Fruit fly (Drosophila melanogaster) whole organism, embryonic: ENCODE measurements around the gene Ilk.

Experiments
- ATbp ChIP-seq: fragments of 200-800 bp; sonication (Bioruptor generic); optimal IDR thresholded peaks from 2 replicates; lab custom pipeline; 2017; ENCODE audit warnings: missing biosample characterization, mild to moderate bottlenecking, missing genetic modification characterization, missing genetic modification reagents
- Atf6 ChIP-seq: fragments of 200-800 bp; sonication (Bioruptor generic); IDR thresholded peaks from 2 replicates; pipeline ENCODE4 v1.3.6; 2022; ENCODE audit warnings: missing biosample characterization, missing genetic modification characterization
- BEAF-32 ChIP-seq: fragments of 200-800 bp; sonication (Bioruptor generic); optimal IDR thresholded peaks from 3 replicates; lab custom pipeline; 2017; ENCODE audit warnings: missing biosample characterization, missing genetic modification characterization, mild to moderate bottlenecking, moderate library complexity, missing genetic modification reagents
- CG10147 ChIP-seq: fragments of 200-800 bp; sonication (Bioruptor generic); optimal IDR thresholded peaks from 2 replicates; lab custom pipeline; 2019; ENCODE audit warnings: missing biosample characterization, mild to moderate bottlenecking, missing genetic modification characterization, moderate library complexity
- CG10274 ChIP-seq: fragments of 200-800 bp; sonication (Bioruptor generic); optimal IDR thresholded peaks from 3 replicates; lab custom pipeline; 2017; ENCODE audit warnings: missing biosample characterization, mild to moderate bottlenecking, missing genetic modification characterization
- CG10321 ChIP-seq: fragments of 200-800 bp; sonication (Bioruptor generic); IDR thresholded peaks from 2 replicates; pipeline ENCODE4 v1.3.6; 2022; ENCODE audit warnings: missing biosample characterization, missing genetic modification characterization
- CG11504 ChIP-seq: fragments of 200-800 bp; sonication (Bioruptor generic); optimal IDR thresholded peaks from 3 replicates; lab custom pipeline; 2019; ENCODE audit warnings: missing biosample characterization, mild to moderate bottlenecking, missing genetic modification characterization, moderate library complexity
- CG12744 ChIP-seq: fragments of 200-800 bp; sonication (Bioruptor generic); optimal IDR thresholded peaks from 2 replicates; lab custom pipeline; 2016; ENCODE audit warnings: missing biosample characterization, missing genetic modification characterization
- CG18011 ChIP-seq: fragments of 200-800 bp; sonication (Bioruptor generic); optimal IDR thresholded peaks from 2 replicates; lab custom pipeline; 2017; ENCODE audit warnings: missing biosample characterization, missing genetic modification characterization, mild to moderate bottlenecking, moderate library complexity, missing genotype
- CG2116 ChIP-seq: fragments of 200-800 bp; sonication (Bioruptor generic); optimal IDR thresholded peaks from 3 replicates; lab custom pipeline; 2018; ENCODE audit warnings: missing biosample characterization, mild to moderate bottlenecking, missing genetic modification characterization
- CG2120 ChIP-seq: fragments of 200-800 bp; sonication (Bioruptor generic); optimal IDR thresholded peaks from 3 replicates; lab custom pipeline; 2016; ENCODE audit warnings: missing biosample characterization, missing genetic modification characterization
- CG30431 ChIP-seq: fragments of 200-800 bp; sonication (Bioruptor generic); optimal IDR thresholded peaks from 2 replicates; lab custom pipeline; 2017; ENCODE audit warnings: missing biosample characterization, missing genetic modification characterization
- CG31441 ChIP-seq: fragments of 200-800 bp; sonication (Bioruptor generic); IDR thresholded peaks from 2 replicates; pipeline ENCODE4 v1.3.6; 2022; ENCODE audit warnings: missing biosample characterization, missing genetic modification characterization
- CG34422 ChIP-seq: fragments of 200-800 bp; sonication (Bioruptor generic); IDR thresholded peaks from 3 replicates; pipeline ENCODE4 v1.3.6; 2022; ENCODE audit warnings: missing biosample characterization, missing genetic modification characterization
- CG3847 ChIP-seq: fragments of 200-800 bp; sonication (Bioruptor generic); IDR thresholded peaks from 2 replicates; pipeline ENCODE4 v1.3.6; 2022; ENCODE audit warnings: missing biosample characterization, missing genetic modification characterization
- CG3995 ChIP-seq: fragments of 200-800 bp; sonication (Bioruptor generic); optimal IDR thresholded peaks from 3 replicates; lab custom pipeline; 2016; ENCODE audit warnings: missing biosample characterization, missing genetic modification characterization
- CG8478 ChIP-seq: fragments of >200 bp; optimal IDR thresholded peaks from 2 replicates; lab custom pipeline; 2018
- Doc3 ChIP-seq: fragments of 200-800 bp; sonication (Bioruptor generic); IDR thresholded peaks from 3 replicates; pipeline ENCODE4 v1.3.6; 2022; ENCODE audit warnings: missing biosample characterization, missing genetic modification characterization; ENCODE audit not compliant: partially characterized antibody
- Ets65A ChIP-seq: fragments of 200-800 bp; sonication (Bioruptor generic); peaks from one replicate; lab custom pipeline; 2016; ENCODE audit warnings: missing biosample characterization, missing genetic modification characterization
- HmgD ChIP-seq: fragments of 200-800 bp; sonication (Bioruptor generic); optimal IDR thresholded peaks from 3 replicates; lab custom pipeline; 2016; ENCODE audit warnings: missing biosample characterization, missing genetic modification characterization
- HmgZ ChIP-seq: fragments of 200-800 bp; sonication (Bioruptor generic); optimal IDR thresholded peaks from 2 replicates; lab custom pipeline; 2018; ENCODE audit warnings: missing biosample characterization, mild to moderate bottlenecking, missing genetic modification characterization
- Hr51 ChIP-seq, 2 experiments: fragments of 200-800 bp; sonication (Bioruptor generic); optimal IDR thresholded peaks; 2 replicates in 1 of 2; 3 replicates in 1 of 2; lab custom pipeline; 2016 to 2018; ENCODE audit warnings: missing biosample characterization in 2 of 2, missing genetic modification characterization in 2 of 2, mild to moderate bottlenecking in 1 of 2, moderate library complexity in 1 of 2
- Hr78 ChIP-seq, 2 experiments: fragments of 200-800 bp in 1 of 2; fragments of >200 bp in 1 of 2; sonication (Bioruptor generic) in 1 of 2; optimal IDR thresholded peaks; 2 replicates each; lab custom pipeline; 2017 to 2019; ENCODE audit warnings: missing biosample characterization in 2 of 2, missing genetic modification characterization in 2 of 2, mild to moderate bottlenecking in 1 of 2, moderate library complexity in 1 of 2
- Jarid2 ChIP-seq: fragments of 200-800 bp; sonication (Bioruptor generic); optimal IDR thresholded peaks from 3 replicates; lab custom pipeline; 2017; ENCODE audit warnings: mild to moderate bottlenecking, missing biosample characterization, missing genetic modification reagents, missing genetic modification characterization
- Med ChIP-seq: fragments of 200-800 bp; sonication (Bioruptor generic); peaks from one replicate; lab custom pipeline; 2016; ENCODE audit warnings: missing biosample characterization, missing genetic modification characterization, mild to moderate bottlenecking, inconsistent platforms, moderate library complexity
- Myb ChIP-seq: fragments of 200-800 bp; sonication (Bioruptor generic); optimal IDR thresholded peaks from 2 replicates; lab custom pipeline; 2016; ENCODE audit warnings: missing biosample characterization, missing genetic modification characterization
- NC2β ChIP-seq: fragments of 200-800 bp; sonication (Bioruptor generic); optimal IDR thresholded peaks from 2 replicates; lab custom pipeline; 2016; ENCODE audit warnings: missing biosample characterization, missing genetic modification characterization
- Rfx ChIP-seq: fragments of 200-800 bp; sonication (Bioruptor generic); IDR thresholded peaks from 2 replicates; pipeline ENCODE4 v1.3.6; 2022; ENCODE audit warnings: missing biosample characterization, missing genetic modification characterization
- Six4 ChIP-seq: fragments of 200-800 bp; sonication (Bioruptor generic); optimal IDR thresholded peaks from 2 replicates; lab custom pipeline; 2016; ENCODE audit warnings: missing biosample characterization, missing genetic modification characterization
- chm ChIP-seq: fragments of 200-800 bp; sonication (Bioruptor generic); IDR thresholded peaks from 2 replicates; pipeline ENCODE4 v1.3.6; 2022; ENCODE audit warnings: missing biosample characterization, missing genetic modification characterization
- exex ChIP-seq: fragments of 200-800 bp; sonication (Bioruptor generic); optimal IDR thresholded peaks from 4 replicates; lab custom pipeline; 2018; ENCODE audit warnings: missing biosample characterization, mild to moderate bottlenecking, missing genetic modification characterization, moderate library complexity
- gcm ChIP-seq: fragments of 200-800 bp; sonication (Bioruptor generic); optimal IDR thresholded peaks from 2 replicates; lab custom pipeline; 2019; ENCODE audit warnings: missing biosample characterization, mild to moderate bottlenecking, missing genetic modification characterization, moderate library complexity
- gem ChIP-seq: fragments of 200-800 bp; sonication (Bioruptor generic); optimal IDR thresholded peaks from 2 replicates; lab custom pipeline; 2019; ENCODE audit warnings: missing biosample characterization, mild to moderate bottlenecking, missing genetic modification characterization, moderate library complexity
- hbn ChIP-seq: fragments of 200-800 bp; sonication (Bioruptor generic); IDR thresholded peaks from 2 replicates; pipeline ENCODE4 v1.3.6; 2022; ENCODE audit warnings: missing biosample characterization, missing genetic modification characterization; ENCODE audit not compliant: partially characterized antibody
- hkb ChIP-seq, 2 experiments: fragments of 200-800 bp in 1 of 2; fragments of >200 bp in 1 of 2; sonication (Bioruptor generic) in 1 of 2; IDR thresholded peaks in 1 of 2; optimal IDR thresholded peaks in 1 of 2; 2 replicates each; pipeline versions ENCODE4 v1.3.6 to Lab custom; 2017 to 2022; ENCODE audit warnings: missing biosample characterization in 1 of 2, missing genetic modification characterization in 1 of 2
- hth ChIP-seq: fragments of >200 bp; optimal IDR thresholded peaks from 2 replicates; lab custom pipeline; 2017; ENCODE audit warnings: inconsistent platforms
- kay ChIP-seq: fragments of 200-800 bp; sonication (Bioruptor generic); optimal IDR thresholded peaks from 2 replicates; lab custom pipeline; 2016; ENCODE audit warnings: missing biosample characterization, missing genetic modification characterization
- knrl ChIP-seq: fragments of 200-800 bp; sonication (Bioruptor generic); IDR thresholded peaks from 3 replicates; pipeline ENCODE4 v1.3.6; 2022; ENCODE audit warnings: missing biosample characterization, missing genetic modification characterization; ENCODE audit not compliant: partially characterized antibody
- nmo ChIP-seq: fragments of 200-800 bp; sonication (Bioruptor generic); optimal IDR thresholded peaks from 2 replicates; lab custom pipeline; 2018; ENCODE audit warnings: missing biosample characterization, mild to moderate bottlenecking, missing genetic modification characterization, moderate library complexity
- nom ChIP-seq: fragments of 200-800 bp; sonication (Bioruptor generic); optimal IDR thresholded peaks from 2 replicates; lab custom pipeline; 2017; ENCODE audit warnings: missing biosample characterization, missing genetic modification characterization, mild to moderate bottlenecking, moderate library complexity, missing genetic modification reagents
- onecut ChIP-seq: fragments of 200-800 bp; sonication (Bioruptor generic); IDR thresholded peaks from 2 replicates; pipeline ENCODE4 v1.3.6; 2022; ENCODE audit warnings: missing biosample characterization, missing genetic modification characterization
- pfk ChIP-seq: fragments of 200-800 bp; sonication (Bioruptor generic); optimal IDR thresholded peaks from 2 replicates; lab custom pipeline; 2018; ENCODE audit warnings: missing biosample characterization, mild to moderate bottlenecking, missing genetic modification characterization, moderate library complexity
- sc ChIP-seq, 3 experiments: fragments of >200 bp in 2 of 3; fragments of 200-800 bp in 1 of 3; sonication (Bioruptor generic) in 1 of 3; optimal IDR thresholded peaks; 2 replicates in 2 of 3; 3 replicates in 1 of 3; lab custom pipeline; 2017; ENCODE audit warnings: mild to moderate bottlenecking in 1 of 3, missing biosample characterization in 1 of 3, missing genetic modification characterization in 1 of 3, missing genetic modification reagents in 1 of 3
- stwl ChIP-seq: fragments of 200-800 bp; sonication (Bioruptor generic); optimal IDR thresholded peaks from 3 replicates; lab custom pipeline; 2018; ENCODE audit warnings: missing biosample characterization, mild to moderate bottlenecking, missing genetic modification characterization, moderate library complexity
- tap ChIP-seq: fragments of 200-800 bp; optimal IDR thresholded peaks from 3 replicates; lab custom pipeline; 2019; ENCODE audit warnings: missing biosample characterization, mild to moderate bottlenecking, missing genetic modification characterization, moderate library complexity
- tna ChIP-seq: fragments of 200-800 bp; sonication (Bioruptor generic); IDR thresholded peaks from 2 replicates; pipeline ENCODE4 v1.3.6; 2022; ENCODE audit warnings: missing biosample characterization, missing genetic modification characterization; ENCODE audit not compliant: partially characterized antibody
- trem ChIP-seq: fragments of 200-800 bp; optimal IDR thresholded peaks from 3 replicates; lab custom pipeline; 2019; ENCODE audit warnings: missing biosample characterization, mild to moderate bottlenecking, missing genetic modification characterization, moderate library complexity

The Ilk gene

dm6 chr3L:21175531-21176271 lies 41.0 kb upstream of the Ilk start (continued):
- TF ChIP-seq CG10321 (GFP tag; lab: Robert Waterston, UW) (0 out of 2 replicates have a peak, but pooled peaks have one; percentile 24), gem (tag; lab: Kevin White, UChicago) (peak; percentile 1), Hr78 (GFP tag; optimal IDR thresholded peaks at IDR 0.05; lab: Kevin White, UChicago) (peak in 1 of 2 experiments; percentile 97), CG3847 (GFP tag; lab: Robert Waterston, UW) (0 out of 2 replicates have a peak, but pooled peaks have one; percentile 26), nmo (GFP tag; lab: Kevin White, UChicago) (peak; percentile 67), CG2116 (GFP tag; lab: Kevin White, UChicago) (peak; percentile 68), CG12744 (GFP tag; lab: Kevin White, UChicago) (no peak), Jarid2 (GFP tag; lab: Kevin White, UChicago) (peak; percentile 31), exex (tag; lab: Kevin White, UChicago) (no peak), sc (optimal IDR thresholded peaks at IDR 0.05; lab: Kevin White, UChicago) (no peak), sc (GFP tag; optimal IDR thresholded peaks at IDR 0.05; lab: Kevin White, UChicago) (no peak), tap (tag; lab: Kevin White, UChicago) (no peak), CG18011 (GFP tag; lab: Kevin White, UChicago) (no peak), Atf6 (GFP tag; lab: Robert Waterston, UW) (0 out of 2 replicates have a peak, but pooled peaks have one; percentile 9), BEAF-32 (peak; percentile 70), hth (no peak), Six4 (no peak), tna (GFP tag; lab: Robert Waterston, UW) (peak; percentile 13; the same call in 1 of the 2 replicates), hkb (optimal IDR thresholded peaks at IDR 0.05; lab: Kevin White, UChicago) (peak; percentile 70), hkb (GFP tag; IDR thresholded peaks at IDR 0.05; lab: Robert Waterston, UW) (no peak), Doc3 (GFP tag; lab: Robert Waterston, UW) (0 out of 3 replicates have a peak, but pooled peaks have one; percentile 20), gcm (GFP tag; lab: Kevin White, UChicago) (no peak), Med (GFP tag; lab: Kevin White, UChicago) (peak; percentile 82), HmgZ (tag; lab: Kevin White, UChicago) (peak; percentile 37), CG34422 (GFP tag; lab: Robert Waterston, UW) (peak; percentile 83; the same call in 1 of the 3 replicates), HmgD (peak; percentile 11), stwl (no peak), nom (GFP tag; lab: Kevin White, UChicago) (peak; percentile 11), CG2120 (GFP tag; lab: Kevin White, UChicago) (peak; percentile 36), knrl (GFP tag; lab: Robert Waterston, UW) (peak; percentile 58), NC2β (GFP tag; lab: Kevin White, UChicago) (peak; percentile 30), CG8478 (lab: Kevin White, UChicago) (peak; percentile 75), CG10274 (no peak), Myb (GFP tag; lab: Kevin White, UChicago) (peak; percentile 99), CG30431 (GFP tag; lab: Kevin White, UChicago) (no peak), CG31441 (GFP tag; lab: Robert Waterston, UW) (peak; percentile 13; the same call in 1 of the 2 replicates), CG3995 (GFP tag; lab: Kevin White, UChicago) (peak; percentile 92), onecut (peak; percentile 11; the same call in 1 of the 2 replicates), CG11504 (tag; lab: Kevin White, UChicago) (peak; percentile 28), trem (tag; lab: Kevin White, UChicago) (peak; percentile 77), Rfx (GFP tag; lab: Robert Waterston, UW) (0 out of 2 replicates have a peak, but pooled peaks have one; percentile 30), kay (GFP tag; lab: Kevin White, UChicago) (no peak), CG10147 (GFP tag; lab: Kevin White, UChicago) (peak; percentile 6), chm (GFP tag; lab: Robert Waterston, UW) (peak; percentile 56; the same call in 1 of the 2 replicates), ATbp (GFP tag; lab: Kevin White, UChicago) (no peak), Ets65A (GFP tag; lab: Kevin White, UChicago) (peak; percentile 13), Hr51 (GFP tag; optimal IDR thresholded peaks at IDR 0.05; lab: Kevin White, UChicago) (no peak), pfk (GFP tag; lab: Kevin White, UChicago) (no peak), hbn (GFP tag; lab: Robert Waterston, UW) (peak; percentile 33; the same call in 1 of the 2 replicates)
